Worm (Caenorhabditis elegans): Measurements from ENCODE around the gene adm-4.
A peak's percentile ranks its signal among the peaks of the same experiment; 100 is the strongest.

The adm-4 gene

DNA sequence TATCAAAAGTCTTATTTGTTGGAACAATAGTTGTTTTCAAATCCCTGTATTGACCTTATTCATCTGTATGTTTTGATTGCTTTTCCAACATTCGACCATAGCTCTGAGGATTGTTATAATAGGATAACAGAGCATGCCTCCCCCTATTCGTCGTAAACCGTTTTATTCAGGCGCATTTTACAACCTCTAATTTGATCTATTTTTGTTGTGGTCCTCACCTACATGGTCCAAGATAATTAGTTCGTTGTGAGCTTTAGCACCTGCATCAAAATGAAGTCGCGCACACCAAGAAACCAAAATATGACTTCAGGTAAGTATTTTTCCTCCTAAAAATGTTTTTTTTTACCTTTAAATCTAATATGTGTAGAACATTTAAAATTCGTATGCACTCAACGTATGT is 45.3 kb downstream of the adm-4 start, which contains the start of gene deg-1:
deg-1 (plus strand) TSS at position 301 of the 400 bp plus-strand sequence.
- TF ChIP-seq rnt-1 (tag; optimal IDR thresholded peaks at IDR 0.05), result no peak
- no peak for TF ChIP-seq ceh-45 (GFP tag; IDR thresholded peaks at IDR 0.05)
- TF ChIP-seq nhr-232 (tag; optimal IDR thresholded peaks at IDR 0.05), result no peak
- no peak for TF ChIP-seq ceh-14 (tag; optimal IDR thresholded peaks at IDR 0.05)
- TF ChIP-seq ceh-19 (GFP tag; optimal IDR thresholded peaks at IDR 0.05), result no peak

DNA sequence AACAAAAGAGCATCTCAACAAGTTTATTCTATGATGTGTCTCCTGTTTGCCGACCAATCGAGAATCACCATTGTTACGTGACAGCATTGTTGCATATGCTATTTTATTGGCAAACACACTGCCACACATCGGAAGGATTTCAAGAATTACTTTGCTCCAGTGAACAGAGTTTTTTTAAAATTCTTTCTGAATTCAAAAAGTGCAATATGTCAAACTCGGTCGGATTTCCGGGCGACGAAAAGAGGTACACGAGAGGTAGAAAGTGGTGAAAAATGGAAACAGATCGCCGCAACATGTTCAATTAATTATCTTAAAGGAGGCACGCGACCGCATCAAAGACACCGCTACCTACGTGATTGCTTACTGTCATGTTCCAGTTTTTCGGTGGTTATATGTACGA is 48.0 kb downstream of the adm-4 start:
- no peak for TF ChIP-seq pax-1 (tag; optimal IDR thresholded peaks at IDR 0.05)
- no peak for TF ChIP-seq ceh-24 (tag; optimal IDR thresholded peaks at IDR 0.05)
- no peak for TF ChIP-seq syd-9 (tag; optimal IDR thresholded peaks at IDR 0.05)
- TF ChIP-seq ref-2 (tag; optimal IDR thresholded peaks at IDR 0.05), result peak; percentile 96

DNA sequence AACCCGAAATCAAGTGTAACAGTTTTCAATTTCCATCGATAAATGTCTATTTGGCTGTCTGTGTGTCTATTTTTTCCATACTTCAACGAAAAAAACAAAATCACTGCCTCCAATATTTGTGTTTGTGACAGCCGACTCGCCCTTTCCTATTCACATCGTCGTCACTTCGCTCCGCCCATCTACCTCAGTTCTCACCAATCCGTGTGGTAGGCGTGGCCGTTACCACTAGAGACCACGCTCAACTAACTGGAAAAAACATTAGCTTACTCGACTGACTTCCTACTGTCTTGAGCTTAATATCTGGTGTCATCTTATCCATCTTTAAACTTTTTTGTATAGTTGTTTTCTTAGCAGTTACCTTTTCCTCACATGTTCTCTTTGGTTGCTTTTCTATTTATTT is 52.7 kb downstream of the adm-4 start:
- TF ChIP-seq sdc-2 (tag; optimal IDR thresholded peaks at IDR 0.05), result no peak
- peak; percentile 79 for TF ChIP-seq ref-2 (tag; optimal IDR thresholded peaks at IDR 0.05)
- TF ChIP-seq ceh-31 (tag; optimal IDR thresholded peaks at IDR 0.05), result no peak

All from whole organism, late embryonic.